Worm (Caenorhabditis elegans) whole organism, L2 larva: Measurements from ENCODE around the gene srz-6.

ENCODE experiments used
- C34F6.9 ChIP-seq: fragments of 150-350 bp; optimal IDR thresholded peaks from 2 replicates; lab custom pipeline; 2014; ENCODE audit warnings: missing biosample characterization, missing genetic modification characterization
- R02D3.7 ChIP-seq: fragments of 150-350 bp; optimal IDR thresholded peaks from 2 replicates; lab custom pipeline; 2014; ENCODE audit warnings: missing biosample characterization, missing genetic modification characterization
- Y55F3AM.14 ChIP-seq: fragments of 200-800 bp; sonication (Bioruptor generic); optimal IDR thresholded peaks from 2 replicates; lab custom pipeline; 2018; ENCODE audit warnings: mild to moderate bottlenecking, missing genetic modification characterization, missing compliant biosample characterization
- ZK546.5 ChIP-seq: sonication (generic microtip); optimal IDR thresholded peaks from 2 replicates; lab custom pipeline; 2017; ENCODE audit warnings: missing biosample characterization, missing genetic modification characterization
- alr-1 ChIP-seq: fragments of 150-350 bp; optimal IDR thresholded peaks from 2 replicates; lab custom pipeline; 2014; ENCODE audit warnings: missing biosample characterization, missing genetic modification characterization
- ama-1 ChIP-seq: fragments of 150-350 bp; optimal IDR thresholded peaks from 2 replicates; lab custom pipeline; 2018; ENCODE audit warnings: inconsistent platforms
- blmp-1 ChIP-seq: sonication (generic microtip); optimal IDR thresholded peaks from 2 replicates; lab custom pipeline; 2017; ENCODE audit warnings: missing genetic modification characterization, mild to moderate bottlenecking, missing compliant biosample characterization, antibody characterized with exemption, moderate library complexity; ENCODE audit not compliant: insufficient read depth
- ceh-16 ChIP-seq: fragments of 150-350 bp; optimal IDR thresholded peaks from 2 replicates; lab custom pipeline; 2014; ENCODE audit warnings: missing biosample characterization, missing genetic modification characterization
- ceh-82 ChIP-seq: fragments of 150-350 bp; optimal IDR thresholded peaks from 2 replicates; lab custom pipeline; 2014; ENCODE audit warnings: missing biosample characterization, missing genetic modification characterization
- crh-2 ChIP-seq: sonication (generic microtip); optimal IDR thresholded peaks from 2 replicates; lab custom pipeline; 2017; ENCODE audit warnings: missing biosample characterization, missing genetic modification characterization
- dmd-4 ChIP-seq: sonication (generic microtip); optimal IDR thresholded peaks from 2 replicates; lab custom pipeline; 2017; ENCODE audit warnings: missing biosample characterization, missing genetic modification characterization
- egl-27 ChIP-seq: sonication (generic microtip); optimal IDR thresholded peaks from 3 replicates; lab custom pipeline; 2017; ENCODE audit warnings: missing biosample characterization, missing genetic modification reagents, missing genetic modification characterization
- elt-1 ChIP-seq: fragments of 150-350 bp; optimal IDR thresholded peaks from 2 replicates; lab custom pipeline; 2014; ENCODE audit warnings: missing biosample characterization, missing genetic modification characterization
- elt-3 ChIP-seq: sonication (generic microtip); optimal IDR thresholded peaks from 2 replicates; lab custom pipeline; 2017; ENCODE audit warnings: missing biosample characterization, missing genetic modification characterization
- gmeb-1 ChIP-seq: fragments of 150-350 bp; optimal IDR thresholded peaks from 2 replicates; lab custom pipeline; 2014; ENCODE audit warnings: missing biosample characterization, missing genetic modification characterization
- lin-11 ChIP-seq: fragments of 150-350 bp; sonication (generic microtip); optimal IDR thresholded peaks from 2 replicates; lab custom pipeline; 2014; ENCODE audit warnings: missing biosample characterization, missing genetic modification characterization, inconsistent platforms, mixed read lengths
- lin-13 ChIP-seq: fragments of 150-350 bp; optimal IDR thresholded peaks from 2 replicates; lab custom pipeline; 2014; ENCODE audit warnings: missing biosample characterization, missing genetic modification reagents, missing genetic modification characterization
- lin-39 ChIP-seq: fragments of 150-350 bp; optimal IDR thresholded peaks from 2 replicates; lab custom pipeline; 2014; ENCODE audit warnings: missing biosample characterization, missing genetic modification reagents, missing genetic modification characterization
- lsy-2 ChIP-seq, 2 experiments: fragments of 150-350 bp in 1 of 2; sonication (generic microtip) in 1 of 2; optimal IDR thresholded peaks; 2 replicates each; lab custom pipeline; 2014 to 2017; ENCODE audit warnings: missing biosample characterization in 2 of 2, missing genetic modification characterization in 2 of 2
- mab-5 ChIP-seq: fragments of 150-350 bp; optimal IDR thresholded peaks from 2 replicates; lab custom pipeline; 2014; ENCODE audit warnings: missing biosample characterization, missing genetic modification characterization
- nhr-11 ChIP-seq: fragments of 150-350 bp; optimal IDR thresholded peaks from 2 replicates; lab custom pipeline; 2014; ENCODE audit warnings: missing biosample characterization, missing genetic modification characterization
- nhr-129 ChIP-seq: fragments of 150-350 bp; optimal IDR thresholded peaks from 2 replicates; lab custom pipeline; 2014; ENCODE audit warnings: missing biosample characterization, missing genetic modification characterization
- nhr-21 ChIP-seq: fragments of 150-350 bp; optimal IDR thresholded peaks from 2 replicates; lab custom pipeline; 2014; ENCODE audit warnings: missing biosample characterization, missing genetic modification characterization
- nhr-23 ChIP-seq: fragments of 150-350 bp; optimal IDR thresholded peaks from 2 replicates; lab custom pipeline; 2014; ENCODE audit warnings: missing biosample characterization, missing genetic modification reagents, missing genetic modification characterization
- nhr-25 ChIP-seq: fragments of 150-350 bp; sonication (generic microtip); optimal IDR thresholded peaks from 3 replicates; lab custom pipeline; 2014; ENCODE audit warnings: missing biosample characterization, missing genetic modification characterization
- nhr-77 ChIP-seq: fragments of 150-350 bp; optimal IDR thresholded peaks from 2 replicates; lab custom pipeline; 2014; ENCODE audit warnings: missing biosample characterization, missing genetic modification characterization
- peb-1 ChIP-seq: fragments of 150-350 bp; optimal IDR thresholded peaks from 2 replicates; lab custom pipeline; 2014; ENCODE audit warnings: missing biosample characterization, missing genetic modification characterization
- sem-4 ChIP-seq: fragments of 150-350 bp; optimal IDR thresholded peaks from 2 replicates; lab custom pipeline; 2014; ENCODE audit warnings: missing biosample characterization, missing genetic modification reagents, missing genetic modification characterization
- skn-1 ChIP-seq: sonication (generic microtip); optimal IDR thresholded peaks from 2 replicates; lab custom pipeline; 2017; ENCODE audit warnings: missing biosample characterization, missing genetic modification characterization
- sma-3 ChIP-seq: sonication (generic microtip); optimal IDR thresholded peaks from 2 replicates; lab custom pipeline; 2016; ENCODE audit warnings: missing genetic modification reagents, missing genetic modification characterization, missing compliant biosample characterization
- sma-9 ChIP-seq, 2 experiments: fragments of 150-350 bp in 1 of 2; sonication (generic microtip) in 1 of 2; optimal IDR thresholded peaks; 2 replicates each; lab custom pipeline; 2014 to 2016; ENCODE audit warnings: missing genetic modification characterization in 2 of 2, mild to moderate bottlenecking in 1 of 2, missing biosample characterization in 1 of 2, missing compliant biosample characterization in 1 of 2, missing genetic modification reagents in 1 of 2, moderate library complexity in 1 of 2
- snpc-4 ChIP-seq: fragments of 150-350 bp; optimal IDR thresholded peaks from 2 replicates; lab custom pipeline; 2014; ENCODE audit warnings: missing biosample characterization, missing genetic modification characterization
- unc-39 ChIP-seq: fragments of 150-350 bp; optimal IDR thresholded peaks from 2 replicates; lab custom pipeline; 2014; ENCODE audit warnings: missing biosample characterization, missing genetic modification characterization
- unc-62 ChIP-seq: fragments of 150-350 bp; optimal IDR thresholded peaks from 2 replicates; lab custom pipeline; 2014; ENCODE audit warnings: missing biosample characterization, missing genetic modification reagents, missing genetic modification characterization
- zag-1 ChIP-seq: fragments of 150-350 bp; optimal IDR thresholded peaks from 2 replicates; lab custom pipeline; 2014; ENCODE audit warnings: missing biosample characterization, missing genetic modification characterization
- ztf-1 ChIP-seq: fragments of 200-800 bp; sonication (Bioruptor generic); conservative IDR thresholded peaks from 2 replicates; pipeline ENCODE4 v1.3.6; 2022; ENCODE audit warnings: missing genetic modification characterization, missing compliant biosample characterization
- ztf-11 ChIP-seq: sonication (generic microtip); optimal IDR thresholded peaks from 2 replicates; lab custom pipeline; 2017; ENCODE audit warnings: missing biosample characterization, missing genetic modification characterization

srz-6 gene

DNA sequence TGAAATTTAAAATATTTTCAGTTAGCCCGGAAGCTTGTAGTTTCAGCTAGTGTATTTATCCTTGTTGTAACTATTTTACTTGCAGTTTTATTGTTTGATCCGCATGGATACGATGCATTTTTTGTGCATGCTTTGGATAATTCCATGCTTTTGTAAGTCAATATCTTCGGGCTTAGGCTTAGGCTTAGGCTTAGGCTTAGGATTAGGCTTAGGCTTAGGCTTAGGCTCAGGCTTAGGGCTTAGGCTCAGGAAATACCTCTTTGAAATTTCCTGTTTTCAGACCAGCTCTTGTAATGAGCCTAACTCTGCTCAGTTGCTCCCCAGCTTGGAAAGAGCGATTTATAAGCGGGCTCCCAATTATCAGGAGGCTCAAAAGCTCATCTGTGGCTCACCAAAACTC, 25.0 kb upstream of the srz-6 start, which contains the start of gene srg-16:
srg-16 (plus strand) TSS at position 87 of the 400 bp plus-strand sequence.
- TF ChIP-seq sma-3 (GFP tag; lab: Kevin White, UChicago): no peak
- no peak for TF ChIP-seq elt-1 (tag; lab: Kevin White, UChicago)
- no peak for TF ChIP-seq egl-27 (tag; lab: Kevin White, UChicago)
- TF ChIP-seq lin-39 (tag; lab: Kevin White, UChicago): no peak
- no peak for TF ChIP-seq peb-1 (tag; lab: Kevin White, UChicago)
- no peak for TF ChIP-seq nhr-21 (tag; lab: Kevin White, UChicago)
- TF ChIP-seq C34F6.9: no peak
- no peak for TF ChIP-seq nhr-23 (tag; lab: Kevin White, UChicago)

- TF ChIP-seq Y55F3AM.14: no peak
- no peak for TF ChIP-seq dmd-4
- no peak for TF ChIP-seq nhr-129 (tag; lab: Kevin White, UChicago)
Observed at ce11 chrII:12471138-12471855, 20.7 kb upstream of the srz-6 start, which contains the start of the genes F15A4.5 and phat-8. F15A4.5 (minus strand) TSS chrII:12471238. phat-8 (plus strand) TSS chrII:12471805.

DNA sequence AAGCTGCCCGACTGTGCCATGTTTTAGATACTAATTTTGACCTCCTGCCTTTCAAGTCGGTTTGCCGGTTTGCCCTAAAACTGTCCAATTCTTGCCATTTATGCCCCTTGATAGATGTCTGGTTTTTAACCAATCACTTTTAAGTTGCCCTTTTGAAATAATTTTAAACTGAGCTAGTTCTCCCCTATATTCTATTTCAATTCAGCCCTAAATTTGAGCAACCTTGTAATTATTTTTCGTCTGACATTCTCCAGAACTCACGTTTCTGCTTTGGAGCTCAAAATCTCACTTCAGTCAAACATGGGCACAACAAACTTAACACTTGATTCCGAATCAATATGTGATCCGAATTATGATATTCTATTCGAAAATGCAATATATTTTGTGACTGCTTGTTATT, 18.6 kb upstream of the srz-6 start, which contains the start of gene srg-17:
srg-17 (plus strand) TSS at position 301 of the 400 bp plus-strand sequence.
- TF ChIP-seq sem-4 (tag; lab: Kevin White, UChicago): no peak
- no peak for TF ChIP-seq nhr-129 (tag; lab: Kevin White, UChicago)
- no peak for TF ChIP-seq nhr-23 (tag; lab: Kevin White, UChicago)
- TF ChIP-seq peb-1 (tag; lab: Kevin White, UChicago): no peak
- no peak for TF ChIP-seq Y55F3AM.14
- TF ChIP-seq lin-13 (GFP tag; lab: Kevin White, UChicago): no peak
- TF ChIP-seq nhr-77: no peak
- TF ChIP-seq egl-27 (tag; lab: Kevin White, UChicago): no peak
- no peak for TF ChIP-seq ama-1 (lab: Kevin White, UChicago)
- TF ChIP-seq snpc-4: no peak
- no peak for TF ChIP-seq lsy-2 (tag; optimal IDR thresholded peaks at IDR 0.05; lab: Kevin White, UChicago)
- TF ChIP-seq blmp-1 (tag; lab: Kevin White, UChicago): no peak
- TF ChIP-seq crh-2 (tag; lab: Kevin White, UChicago): no peak
- no peak for TF ChIP-seq gmeb-1
- TF ChIP-seq nhr-11 (tag; lab: Kevin White, UChicago): no peak
- no peak for TF ChIP-seq nhr-21 (tag; lab: Kevin White, UChicago)

ce11 chrII:12480811-12481210, 11.2 kb upstream of the srz-6 start, which contains the start of gene arrd-9:
arrd-9 (minus strand) TSS chrII:12480911.
- TF ChIP-seq peb-1 (tag; lab: Kevin White, UChicago): no peak
- no peak for TF ChIP-seq lin-11
- no peak for TF ChIP-seq ztf-1 (GFP tag; lab: Robert Waterston, UW)
- TF ChIP-seq unc-62 (GFP tag; lab: Kevin White, UChicago): no peak
- TF ChIP-seq elt-3 (tag; lab: Kevin White, UChicago): no peak

- TF ChIP-seq lin-39 (tag; lab: Kevin White, UChicago): no peak
- TF ChIP-seq dmd-4: no peak
- TF ChIP-seq zag-1 (tag; lab: Kevin White, UChicago): no peak
- no peak for TF ChIP-seq lin-13 (GFP tag; lab: Kevin White, UChicago)
- TF ChIP-seq ZK546.5 (tag; lab: Kevin White, UChicago): no peak
- TF ChIP-seq blmp-1 (tag; lab: Kevin White, UChicago): no peak
- TF ChIP-seq elt-1 (tag; lab: Kevin White, UChicago): no peak
- no peak for TF ChIP-seq unc-39 (tag; lab: Kevin White, UChicago)
- no peak for TF ChIP-seq R02D3.7 (tag; lab: Kevin White, UChicago)
- no peak for TF ChIP-seq Y55F3AM.14
- TF ChIP-seq unc-62 (GFP tag; lab: Kevin White, UChicago): no peak
- TF ChIP-seq lsy-2 (tag; optimal IDR thresholded peaks at IDR 0.05; lab: Kevin White, UChicago): no peak
Observed at ce11 chrII:12481645-12482044, 10.4 kb upstream of the srz-6 start.

DNA sequence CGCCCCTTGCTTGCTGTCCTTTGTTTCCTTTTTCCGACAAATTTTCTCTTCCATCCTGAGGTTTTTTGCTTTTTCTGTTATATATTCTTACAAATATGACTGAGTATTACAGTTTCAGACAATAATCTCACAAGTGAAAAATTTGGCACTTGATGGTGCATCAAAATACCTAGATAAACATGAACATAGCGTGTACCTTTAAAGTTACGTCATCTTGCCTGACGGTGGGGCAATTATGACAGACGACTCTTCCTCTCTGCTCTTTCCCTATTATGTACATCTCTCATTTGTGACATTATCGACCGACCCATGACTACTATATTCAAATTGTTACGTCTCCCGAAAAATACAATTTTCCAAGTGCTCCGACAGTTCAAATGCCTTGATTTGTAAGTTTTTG, 9.4 kb upstream of the srz-6 start, which contains the start of gene fbxb-102:
fbxb-102 (plus strand) TSS at position 301 of the 400 bp plus-strand sequence.
- TF ChIP-seq lsy-2 (tag; optimal IDR thresholded peaks at IDR 0.05; lab: Kevin White, UChicago): no peak
- no peak for TF ChIP-seq alr-1
- no peak for TF ChIP-seq egl-27 (tag; lab: Kevin White, UChicago)
- TF ChIP-seq unc-39 (tag; lab: Kevin White, UChicago): no peak
- TF ChIP-seq ceh-82 (tag; lab: Kevin White, UChicago): no peak
- TF ChIP-seq R02D3.7 (tag; lab: Kevin White, UChicago): no peak
- TF ChIP-seq skn-1 (tag; lab: Kevin White, UChicago): no peak
- TF ChIP-seq nhr-11 (tag; lab: Kevin White, UChicago): no peak
- TF ChIP-seq ceh-16 (tag; lab: Kevin White, UChicago): no peak
- TF ChIP-seq Y55F3AM.14: no peak
- TF ChIP-seq peb-1 (tag; lab: Kevin White, UChicago): no peak
- TF ChIP-seq ztf-11 (tag; lab: Kevin White, UChicago): no peak
- TF ChIP-seq lin-39 (tag; lab: Kevin White, UChicago): no peak
- no peak for TF ChIP-seq ama-1 (lab: Kevin White, UChicago)
- no peak for TF ChIP-seq gmeb-1
- no peak for TF ChIP-seq sma-9 (GFP tag; optimal IDR thresholded peaks at IDR 0.05; lab: Kevin White, UChicago)
- TF ChIP-seq sma-9 (tag; optimal IDR thresholded peaks at IDR 0.05; lab: Kevin White, UChicago): no peak
- no peak for TF ChIP-seq nhr-129 (tag; lab: Kevin White, UChicago)
- TF ChIP-seq mab-5 (tag; lab: Kevin White, UChicago): no peak
- no peak for TF ChIP-seq unc-62 (GFP tag; lab: Kevin White, UChicago)
- TF ChIP-seq nhr-25 (tag; lab: Kevin White, UChicago): no peak
- TF ChIP-seq, all 48 proteins: peak for 0
